Worm (Caenorhabditis elegans) whole organism, early embryonic: Measurements from ENCODE around the gene drd-10.

Experiments
- aly-1 ChIP-seq: sonication (generic microtip); optimal IDR thresholded peaks from 2 replicates; lab custom pipeline; 2016; ENCODE audit warnings: missing genetic modification characterization, missing compliant biosample characterization
- ets-7 ChIP-seq: sonication (generic microtip); optimal IDR thresholded peaks from 2 replicates; lab custom pipeline; 2016; ENCODE audit warnings: missing genotype, missing genetic modification characterization, missing compliant biosample characterization
- hnd-1 ChIP-seq: sonication (generic microtip); optimal IDR thresholded peaks from 2 replicates; lab custom pipeline; 2016; ENCODE audit warnings: missing genetic modification characterization, missing compliant biosample characterization

DNA sequence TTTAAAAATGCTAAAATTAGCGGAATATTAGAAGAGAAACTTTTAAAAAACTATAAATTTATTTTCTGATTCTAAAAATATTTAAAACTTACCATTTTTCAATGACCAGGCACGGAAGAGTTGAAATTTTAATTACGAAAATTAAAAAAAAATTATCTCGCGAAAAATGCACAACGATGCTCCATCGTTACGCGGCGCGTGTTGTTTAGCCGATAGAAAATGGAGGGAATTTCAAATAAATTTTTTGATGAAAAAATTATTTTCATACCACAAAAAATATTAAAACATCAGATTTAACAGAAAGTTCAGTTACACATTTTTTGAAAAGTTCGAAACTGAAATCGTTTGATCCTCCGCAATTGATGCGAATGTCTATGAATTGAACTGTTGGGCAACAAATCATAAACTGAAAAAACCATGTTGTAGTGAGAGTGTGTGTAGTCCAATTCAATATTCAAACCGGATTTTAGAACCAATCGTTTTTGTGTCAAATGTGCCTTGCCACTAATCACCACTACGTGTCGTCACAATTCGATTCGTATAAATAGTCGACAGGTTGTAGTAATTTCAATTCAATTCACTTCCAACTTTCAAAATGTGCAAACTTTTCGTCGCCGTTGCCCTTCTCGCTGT is 43.8 kb downstream of the drd-10 start, which contains the start of the genes tofu-2 and spig-1:
- TF ChIP-seq hnd-1 (no peak), ets-7 (tag; lab: Kevin White, UChicago) (no peak), aly-1 (tag; lab: Kevin White, UChicago) (no peak)
